Fruit fly (Drosophila melanogaster) whole organism, embryonic: ENCODE results near the gene Amacr.

Experiments used
- CG10431 ChIP-seq: fragments of 200-800 bp; sonication (Bioruptor generic); optimal IDR thresholded peaks from 3 replicates; lab custom pipeline; 2018; ENCODE audit warnings: missing biosample characterization, mild to moderate bottlenecking, missing genetic modification characterization
- CG30020 ChIP-seq: fragments of 200-800 bp; optimal IDR thresholded peaks from 2 replicates; lab custom pipeline; 2019; ENCODE audit warnings: missing biosample characterization, mild to moderate bottlenecking, missing genetic modification characterization, moderate library complexity
- CG8924 ChIP-seq: fragments of 200-800 bp; optimal IDR thresholded peaks from 3 replicates; lab custom pipeline; 2019; ENCODE audit warnings: missing biosample characterization, mild to moderate bottlenecking, missing genetic modification characterization, moderate library complexity
- E2f2 ChIP-seq: fragments of 200-800 bp; sonication (Bioruptor generic); IDR thresholded peaks from 2 replicates; pipeline ENCODE4 v1.3.6; 2022; ENCODE audit warnings: missing biosample characterization, missing genetic modification characterization
- NfI ChIP-seq: fragments of 200-800 bp; sonication (Bioruptor generic); optimal IDR thresholded peaks from 3 replicates; lab custom pipeline; 2018; ENCODE audit warnings: missing biosample characterization, mild to moderate bottlenecking, missing genetic modification characterization, moderate library complexity
- Spps ChIP-seq: fragments of 200-800 bp; sonication (Bioruptor generic); optimal IDR thresholded peaks from 2 replicates; lab custom pipeline; 2018; ENCODE audit warnings: missing biosample characterization, mild to moderate bottlenecking, missing genetic modification characterization
- Usf ChIP-seq: fragments of 200-800 bp; sonication (Bioruptor generic); optimal IDR thresholded peaks from 2 replicates; lab custom pipeline; 2017; ENCODE audit warnings: missing genotype, missing biosample characterization, missing genetic modification characterization
- en ChIP-seq: fragments of 200-800 bp; sonication (Bioruptor generic); optimal IDR thresholded peaks from 2 replicates; lab custom pipeline; 2016; ENCODE audit warnings: missing biosample characterization, missing genetic modification characterization
- trem ChIP-seq: fragments of 200-800 bp; optimal IDR thresholded peaks from 3 replicates; lab custom pipeline; 2019; ENCODE audit warnings: missing biosample characterization, mild to moderate bottlenecking, missing genetic modification characterization, moderate library complexity

- no peak for TF ChIP-seq Spps
- no peak for TF ChIP-seq Usf (GFP tag; lab: Kevin White, UChicago)
- TF ChIP-seq CG10431 (GFP tag; lab: Kevin White, UChicago): no peak
- no peak for TF ChIP-seq CG30020 (tag; lab: Kevin White, UChicago)
- TF ChIP-seq NfI (GFP tag; lab: Kevin White, UChicago): no peak
- TF ChIP-seq E2f2 (GFP tag; lab: Robert Waterston, UW): no peak
- TF ChIP-seq en (GFP tag; lab: Kevin White, UChicago): no peak
- no peak for TF ChIP-seq CG8924 (tag; lab: Kevin White, UChicago)
- TF ChIP-seq trem: no peak
Measured at dm6 chr2L:20798351-20798777, 46.2 kb upstream of the Amacr start.
